Fruit fly (Drosophila melanogaster) whole organism, embryonic: ENCODE results near the gene CG14410.

Experiments
- Aef1 ChIP-seq: fragments of 200-800 bp; sonication (Bioruptor generic); IDR thresholded peaks from 3 replicates; pipeline ENCODE4 v1.3.6; 2022; ENCODE audit warnings: missing biosample characterization, missing genetic modification characterization
- Awh ChIP-seq: fragments of 200-800 bp; sonication (Bioruptor generic); IDR thresholded peaks from 2 replicates; pipeline ENCODE4, ENCODE4 v1.3.6; 2022; ENCODE audit warnings: missing biosample characterization, missing genetic modification characterization
- B-H2 ChIP-seq: fragments of 200-800 bp; sonication (Bioruptor generic); optimal IDR thresholded peaks from 2 replicates; lab custom pipeline; 2018; ENCODE audit warnings: missing biosample characterization, mild to moderate bottlenecking, missing genetic modification characterization
- BEAF-32 ChIP-seq: fragments of 200-800 bp; sonication (Bioruptor generic); optimal IDR thresholded peaks from 3 replicates; lab custom pipeline; 2017; ENCODE audit warnings: missing biosample characterization, missing genetic modification characterization, mild to moderate bottlenecking, moderate library complexity, missing genetic modification reagents
- CG11696 ChIP-seq: fragments of 200-800 bp; sonication (Bioruptor generic); IDR thresholded peaks from 2 replicates; pipeline ENCODE4 v1.3.6; 2022; ENCODE audit warnings: missing biosample characterization, missing genetic modification characterization
- CG11723 ChIP-seq: fragments of 200-800 bp; sonication (Bioruptor generic); optimal IDR thresholded peaks from 2 replicates; lab custom pipeline; 2017; ENCODE audit warnings: missing biosample characterization, mild to moderate bottlenecking, missing genetic modification characterization
- CG12104 ChIP-seq: fragments of 200-800 bp; sonication (Bioruptor generic); optimal IDR thresholded peaks from 3 replicates; lab custom pipeline; 2016; ENCODE audit warnings: missing biosample characterization, missing genetic modification characterization
- CG12155 ChIP-seq: fragments of 200-800 bp; sonication (Bioruptor generic); optimal IDR thresholded peaks from 3 replicates; lab custom pipeline; 2016; ENCODE audit warnings: missing biosample characterization, missing genetic modification characterization
- CG12236 ChIP-seq: fragments of 200-800 bp; sonication (Bioruptor generic); optimal IDR thresholded peaks from 2 replicates; lab custom pipeline; 2016; ENCODE audit warnings: missing biosample characterization, missing genetic modification characterization
- CG14965 ChIP-seq: fragments of 200-800 bp; sonication (Bioruptor generic); optimal IDR thresholded peaks from 2 replicates; lab custom pipeline; 2016; ENCODE audit warnings: missing biosample characterization, missing genetic modification characterization, borderline replicate concordance
- CG15479 ChIP-seq: fragments of 200-800 bp; sonication (Bioruptor generic); optimal IDR thresholded peaks from 3 replicates; lab custom pipeline; 2019; ENCODE audit warnings: missing biosample characterization, mild to moderate bottlenecking, missing genetic modification characterization, moderate library complexity
- CG2129 ChIP-seq: fragments of 200-800 bp; sonication (Bioruptor generic); IDR thresholded peaks from 2 replicates; pipeline ENCODE4 v1.3.6; 2022; ENCODE audit warnings: missing biosample characterization, missing genetic modification characterization; ENCODE audit not compliant: partially characterized antibody
- CG2199 ChIP-seq: fragments of 200-800 bp; sonication (Bioruptor generic); IDR thresholded peaks from 3 replicates; pipeline ENCODE4 v1.3.6; 2022; ENCODE audit warnings: missing biosample characterization, missing genetic modification characterization
- CG2202 ChIP-seq: fragments of 200-800 bp; sonication (Bioruptor generic); optimal IDR thresholded peaks from 2 replicates; lab custom pipeline; 2018; ENCODE audit warnings: missing biosample characterization, mild to moderate bottlenecking, missing genetic modification characterization
- CG2875 ChIP-seq: fragments of 200-800 bp; sonication (Bioruptor generic); optimal IDR thresholded peaks from 2 replicates; lab custom pipeline; 2017; ENCODE audit warnings: missing biosample characterization, mild to moderate bottlenecking, missing genetic modification characterization, missing genetic modification reagents
- CG32532 ChIP-seq: fragments of 200-800 bp; sonication (Bioruptor generic); IDR thresholded peaks from 2 replicates; pipeline ENCODE4 v1.3.6; 2022; ENCODE audit warnings: missing biosample characterization, missing genetic modification characterization
- CG3281 ChIP-seq: fragments of 200-800 bp; sonication (Bioruptor generic); optimal IDR thresholded peaks from 3 replicates; lab custom pipeline; 2017; ENCODE audit warnings: missing biosample characterization, mild to moderate bottlenecking, missing genetic modification characterization
- CG4404 ChIP-seq: fragments of 200-800 bp; sonication (Bioruptor generic); IDR thresholded peaks from 2 replicates; pipeline ENCODE4 v1.3.6; 2022; ENCODE audit warnings: missing biosample characterization, missing genetic modification characterization
- CG4854 ChIP-seq: fragments of 200-800 bp; sonication (Bioruptor generic); optimal IDR thresholded peaks from 2 replicates; lab custom pipeline; 2016; ENCODE audit warnings: missing biosample characterization, missing genetic modification characterization, inconsistent platforms
- CG6765 ChIP-seq: fragments of 200-800 bp; sonication (Bioruptor generic); optimal IDR thresholded peaks from 3 replicates; lab custom pipeline; 2017; ENCODE audit warnings: missing biosample characterization, mild to moderate bottlenecking, missing genetic modification characterization
- CG7271 ChIP-seq: fragments of 200-800 bp; sonication (Bioruptor generic); optimal IDR thresholded peaks from 2 replicates; lab custom pipeline; 2018; ENCODE audit warnings: missing biosample characterization, mild to moderate bottlenecking, missing genetic modification characterization, moderate library complexity
- CG8388 ChIP-seq: fragments of 200-800 bp; sonication (Bioruptor generic); optimal IDR thresholded peaks from 2 replicates; lab custom pipeline; 2019; ENCODE audit warnings: missing biosample characterization, mild to moderate bottlenecking, missing genetic modification characterization, moderate library complexity
- CG9727 ChIP-seq: fragments of 200-800 bp; sonication (Bioruptor generic); optimal IDR thresholded peaks from 3 replicates; lab custom pipeline; 2017; ENCODE audit warnings: missing biosample characterization, mild to moderate bottlenecking, missing genetic modification characterization
- CG9817 ChIP-seq: fragments of 200-800 bp; sonication (Bioruptor generic); optimal IDR thresholded peaks from 2 replicates; lab custom pipeline; 2018; ENCODE audit warnings: missing biosample characterization, mild to moderate bottlenecking, missing genetic modification characterization, moderate library complexity
- Dad ChIP-seq: fragments of 200-800 bp; sonication (Bioruptor generic); optimal IDR thresholded peaks from 3 replicates; lab custom pipeline; 2016; ENCODE audit warnings: missing biosample characterization, missing genetic modification characterization
- Deaf1 ChIP-seq: fragments of 200-800 bp; optimal IDR thresholded peaks from 3 replicates; lab custom pipeline; 2019; ENCODE audit warnings: missing biosample characterization, mild to moderate bottlenecking, missing genetic modification characterization, moderate library complexity
- E2f1 ChIP-seq: fragments of 200-800 bp; sonication (Bioruptor generic); IDR thresholded peaks from 2 replicates; pipeline ENCODE4 v1.3.6; 2022; ENCODE audit warnings: missing biosample characterization, missing genetic modification characterization
- Gug ChIP-seq: fragments of 200-800 bp; sonication (Bioruptor generic); IDR thresholded peaks from 4 replicates; pipeline ENCODE4 v1.3.6; 2022; ENCODE audit warnings: missing biosample characterization, missing genetic modification characterization
- Hey ChIP-seq: fragments of 200-800 bp; sonication (Bioruptor generic); optimal IDR thresholded peaks from 3 replicates; lab custom pipeline; 2018; ENCODE audit warnings: missing biosample characterization, mild to moderate bottlenecking, missing genetic modification characterization
- Hsf ChIP-seq: fragments of 200-800 bp; sonication (Bioruptor generic); optimal IDR thresholded peaks from 3 replicates; lab custom pipeline; 2016; ENCODE audit warnings: missing biosample characterization, missing genetic modification characterization
- MTF-1 ChIP-seq: fragments of 200-800 bp; sonication (Bioruptor generic); optimal IDR thresholded peaks from 2 replicates; lab custom pipeline; 2018; ENCODE audit warnings: missing biosample characterization, mild to moderate bottlenecking, missing genetic modification characterization, borderline replicate concordance
- Opbp ChIP-seq: fragments of 200-800 bp; sonication (Bioruptor generic); IDR thresholded peaks from 3 replicates; pipeline ENCODE4 v1.3.6; 2022; ENCODE audit warnings: missing biosample characterization, missing genetic modification characterization; ENCODE audit not compliant: partially characterized antibody
- Optix ChIP-seq: fragments of 200-800 bp; sonication (Bioruptor generic); IDR thresholded peaks from 3 replicates; pipeline ENCODE4 v1.3.6; 2022; ENCODE audit warnings: missing biosample characterization, missing genetic modification characterization
- PHDP ChIP-seq: fragments of 200-800 bp; sonication (Bioruptor generic); optimal IDR thresholded peaks from 3 replicates; lab custom pipeline; 2018; ENCODE audit warnings: missing biosample characterization, mild to moderate bottlenecking, missing genetic modification characterization, moderate library complexity
- Ssrp ChIP-seq: fragments of 200-800 bp; sonication (Bioruptor generic); optimal IDR thresholded peaks from 2 replicates; lab custom pipeline; 2018; ENCODE audit warnings: missing biosample characterization, mild to moderate bottlenecking, missing genetic modification characterization, moderate library complexity
- Xrp1 ChIP-seq: fragments of 200-800 bp; sonication (Bioruptor generic); IDR thresholded peaks from 2 replicates; pipeline ENCODE4 v1.3.6; 2022; ENCODE audit warnings: missing biosample characterization, missing genetic modification characterization
- ac ChIP-seq: fragments of 200-800 bp; sonication (Bioruptor generic); optimal IDR thresholded peaks from 3 replicates; lab custom pipeline; 2017; ENCODE audit warnings: missing biosample characterization, mild to moderate bottlenecking, missing genetic modification characterization
- amos ChIP-seq: fragments of 200-800 bp; sonication (Bioruptor generic); IDR thresholded peaks from 2 replicates; pipeline ENCODE4 v1.3.6; 2022; ENCODE audit warnings: missing biosample characterization, missing genetic modification characterization; ENCODE audit not compliant: partially characterized antibody
- bab2 ChIP-seq: fragments of 200-800 bp; sonication (Bioruptor generic); optimal IDR thresholded peaks from 2 replicates; lab custom pipeline; 2016; ENCODE audit warnings: missing biosample characterization, missing genetic modification characterization
- chn ChIP-seq: fragments of 200-800 bp; sonication (Bioruptor generic); optimal IDR thresholded peaks from 2 replicates; lab custom pipeline; 2016; ENCODE audit warnings: missing biosample characterization, missing genetic modification characterization
- dati ChIP-seq: fragments of 200-800 bp; sonication (Bioruptor generic); IDR thresholded peaks from 2 replicates; pipeline ENCODE4 v1.3.6; 2022; ENCODE audit warnings: missing biosample characterization, missing genetic modification characterization
- en ChIP-seq: fragments of 200-800 bp; sonication (Bioruptor generic); optimal IDR thresholded peaks from 2 replicates; lab custom pipeline; 2016; ENCODE audit warnings: missing biosample characterization, missing genetic modification characterization
- fu2 ChIP-seq: fragments of 200-800 bp; sonication (Bioruptor generic); optimal IDR thresholded peaks from 2 replicates; lab custom pipeline; 2016; ENCODE audit warnings: missing biosample characterization, missing genetic modification characterization
- hb ChIP-seq: fragments of 200-800 bp; sonication (Bioruptor generic); IDR thresholded peaks from 3 replicates; pipeline ENCODE4 v1.3.6; 2022; ENCODE audit warnings: missing biosample characterization, missing genetic modification characterization; ENCODE audit not compliant: partially characterized antibody
- nerfin-2 ChIP-seq: fragments of 200-800 bp; sonication (Bioruptor generic); IDR thresholded peaks from 2 replicates; pipeline ENCODE4 v1.3.6; 2022; ENCODE audit warnings: missing biosample characterization, missing genetic modification characterization; ENCODE audit not compliant: partially characterized antibody
- pnt ChIP-seq: fragments of 200-800 bp; sonication (Bioruptor generic); optimal IDR thresholded peaks from 3 replicates; lab custom pipeline; 2016; ENCODE audit warnings: missing biosample characterization, missing genetic modification characterization
- psq ChIP-seq: fragments of 200-800 bp; sonication (Bioruptor generic); optimal IDR thresholded peaks from 2 replicates; lab custom pipeline; 2017; ENCODE audit warnings: missing biosample characterization, missing genetic modification characterization
- ranshi ChIP-seq: fragments of 200-800 bp; sonication (Bioruptor generic); IDR thresholded peaks from 2 replicates; pipeline ENCODE4 v1.3.6; 2022; ENCODE audit warnings: missing biosample characterization, missing genetic modification characterization
- tgo ChIP-seq: fragments of 200-800 bp; sonication (Bioruptor generic); IDR thresholded peaks from 3 replicates; pipeline ENCODE4 v1.3.6; 2022; ENCODE audit warnings: missing biosample characterization, missing genetic modification characterization
- unc-4 ChIP-seq: fragments of 200-800 bp; sonication (Bioruptor generic); IDR thresholded peaks from 2 replicates; pipeline ENCODE4 v1.3.6; 2022; ENCODE audit warnings: missing biosample characterization, missing genetic modification characterization; ENCODE audit not compliant: partially characterized antibody

The CG14410 gene

DNA sequence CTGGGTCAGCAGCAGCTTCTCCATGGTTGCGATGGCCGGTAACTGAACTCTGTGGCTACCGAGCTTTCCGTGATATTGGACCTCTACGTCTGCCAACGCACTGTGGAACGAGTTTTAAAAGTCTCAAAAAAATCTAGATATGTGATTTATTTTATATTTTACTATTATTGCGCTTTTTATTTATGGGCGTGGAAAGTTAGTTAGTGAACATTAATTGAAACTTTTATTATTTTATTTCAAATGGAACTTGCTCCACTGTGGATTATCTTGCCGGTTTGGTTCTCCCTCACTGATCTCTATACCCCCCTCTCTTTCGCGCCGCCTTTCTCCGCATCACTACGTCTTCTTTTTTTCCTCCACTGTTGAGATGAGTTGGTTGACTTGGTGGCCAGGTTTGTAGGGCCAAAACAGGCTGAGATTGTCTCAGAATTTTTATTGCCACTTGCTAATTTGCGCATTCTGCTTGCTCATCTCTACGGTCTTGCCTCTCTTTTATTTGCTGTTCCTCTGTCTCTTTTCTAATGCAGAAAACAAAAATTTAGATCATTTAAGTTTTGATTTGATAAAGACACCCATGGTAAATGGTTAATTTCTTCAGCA lies 12.3 kb downstream of the CG14410 start, which contains the start of gene CG9522 (continued):
- TF ChIP-seq dati (GFP tag; lab: Robert Waterston, UW) (peak; percentile 55; the same call in 1 of the 2 replicates), CG9727 (GFP tag; lab: Kevin White, UChicago) (peak; percentile 74), CG2202 (tag; lab: Kevin White, UChicago) (peak; percentile 62), CG4404 (GFP tag; lab: Robert Waterston, UW) (peak; percentile 49), CG32532 (GFP tag; lab: Robert Waterston, UW) (peak; percentile 73), CG2199 (GFP tag; lab: Robert Waterston, UW) (no peak), Awh (GFP tag; lab: Robert Waterston, UW) (peak; percentile 87), en (GFP tag; lab: Kevin White, UChicago) (no peak), Opbp (GFP tag; lab: Robert Waterston, UW) (no peak), PHDP (tag; lab: Kevin White, UChicago) (peak; percentile 75), Gug (GFP tag; lab: Robert Waterston, UW) (peak; percentile 24; the same call in 2 of the 4 replicates), CG4854 (GFP tag; lab: Kevin White, UChicago) (peak; percentile 11), CG7271 (tag; lab: Kevin White, UChicago) (no peak), CG9817 (peak; percentile 49), hb (GFP tag; lab: Robert Waterston, UW) (no peak), CG14965 (GFP tag; lab: Kevin White, UChicago) (no peak), ac (GFP tag; lab: Kevin White, UChicago) (no peak), CG12104 (peak; percentile 43), amos (GFP tag; lab: Robert Waterston, UW) (no peak), CG2129 (GFP tag; lab: Robert Waterston, UW) (no peak), unc-4 (GFP tag; lab: Robert Waterston, UW) (no peak), pnt (GFP tag; lab: Kevin White, UChicago) (peak; percentile 35), CG11696 (GFP tag; lab: Robert Waterston, UW) (peak; percentile 60; the same call in 1 of the 2 replicates), Ssrp (tag; lab: Kevin White, UChicago) (peak; percentile 69), Optix (GFP tag; lab: Robert Waterston, UW) (peak; percentile 59; the same call in 2 of the 3 replicates), fu2 (GFP tag; lab: Kevin White, UChicago) (no peak), Aef1 (peak; percentile 66), CG6765 (peak; percentile 2), CG11723 (GFP tag; lab: Kevin White, UChicago) (peak; percentile 48), Hsf (peak; percentile 72), CG2875 (GFP tag; lab: Kevin White, UChicago) (peak; percentile 61), CG3281 (GFP tag; lab: Kevin White, UChicago) (peak; percentile 58), Deaf1 (tag; lab: Kevin White, UChicago) (peak; percentile 29), CG8388 (GFP tag; lab: Kevin White, UChicago) (peak; percentile 74), CG15479 (GFP tag; lab: Kevin White, UChicago) (no peak), Xrp1 (GFP tag; lab: Robert Waterston, UW) (peak; percentile 86), tgo (GFP tag; lab: Robert Waterston, UW) (peak; percentile 59), CG12236 (no peak), BEAF-32 (GFP tag; lab: Kevin White, UChicago) (no peak), nerfin-2 (no peak), chn (peak; percentile 49), psq (GFP tag; lab: Kevin White, UChicago) (no peak), E2f1 (GFP tag; lab: Robert Waterston, UW) (peak; percentile 69), Dad (GFP tag; lab: Kevin White, UChicago) (peak; percentile 37), CG12155 (GFP tag; lab: Kevin White, UChicago) (peak; percentile 59), ranshi (GFP tag; lab: Robert Waterston, UW) (peak; percentile 60), bab2 (GFP tag; lab: Kevin White, UChicago) (no peak), Hey (tag; lab: Kevin White, UChicago) (no peak), MTF-1 (GFP tag; lab: Kevin White, UChicago) (peak; percentile 50), B-H2 (GFP tag; lab: Kevin White, UChicago) (no peak)
